Fruit fly (Drosophila melanogaster): ENCODE results near the gene MnM.

Gene MnM

DNA sequence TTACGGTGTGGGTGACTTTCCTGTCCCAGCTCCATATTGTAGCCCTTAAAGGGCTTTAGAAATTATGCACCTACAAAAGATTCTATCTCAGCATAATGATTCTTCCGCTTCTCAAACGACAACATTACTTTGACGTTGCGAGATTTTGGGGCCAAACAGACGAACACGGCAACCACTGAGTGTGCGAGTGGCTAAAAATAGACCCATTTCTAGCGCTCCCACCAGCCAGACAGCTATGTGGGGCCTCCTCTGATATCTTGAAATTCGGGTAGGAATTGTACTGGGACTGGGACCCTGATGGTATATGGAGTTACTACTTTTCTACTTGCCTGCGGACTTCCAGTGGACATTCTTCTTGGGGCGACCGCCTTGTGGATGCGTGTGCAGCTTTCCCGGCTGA is 508 bp downstream of the MnM start:
- TF ChIP-seq Jra (GFP tag; optimal IDR thresholded peaks at IDR 0.05) = no peak
- no peak for TF ChIP-seq Vsx2 (GFP tag; optimal IDR thresholded peaks at IDR 0.05; ENCODE audit: partially characterized antibody)
- no peak for TF ChIP-seq Mio (GFP tag; optimal IDR thresholded peaks at IDR 0.05)
- no peak for TF ChIP-seq Dfd (GFP tag; optimal IDR thresholded peaks at IDR 0.05)
- TF ChIP-seq HLH106 (tag; optimal IDR thresholded peaks at IDR 0.05) = no peak
- TF ChIP-seq Sp1 (GFP tag; optimal IDR thresholded peaks at IDR 0.05) = no peak
- no peak for TF ChIP-seq brk (GFP tag; optimal IDR thresholded peaks at IDR 0.05)
- TF ChIP-seq Myc (optimal IDR thresholded peaks at IDR 0.05) = no peak
- no peak for TF ChIP-seq psq (GFP tag; optimal IDR thresholded peaks at IDR 0.05)
- TF ChIP-seq rgr (GFP tag; optimal IDR thresholded peaks at IDR 0.05) = no peak

DNA sequence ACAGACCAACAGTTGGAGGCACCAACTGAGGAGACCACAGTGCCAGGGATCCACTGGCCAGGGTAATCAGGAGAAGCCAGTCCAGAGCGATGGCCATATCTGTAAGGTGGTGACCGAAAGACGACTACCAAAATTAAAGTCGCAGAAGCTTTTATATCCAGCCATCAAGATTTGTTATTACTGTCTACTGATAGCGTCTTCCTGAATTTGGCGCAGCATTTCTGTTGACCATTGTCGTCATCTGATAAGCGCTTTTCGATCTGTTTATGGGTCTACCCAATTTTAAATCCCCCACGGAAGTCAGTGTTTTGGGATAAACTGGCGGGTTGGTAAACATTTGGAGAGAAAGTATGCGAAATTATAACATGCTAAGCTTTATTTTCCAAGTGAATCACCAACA is 5.9 kb downstream of the MnM start, which contains the start of gene CG14963:
CG14963 (minus strand) TSS at position 101 of the 400 bp plus-strand sequence.
- no peak for TF ChIP-seq tai (GFP tag; optimal IDR thresholded peaks at IDR 0.05)
- TF ChIP-seq CG32264 (GFP tag; optimal IDR thresholded peaks at IDR 0.05) = no peak
- no peak for TF ChIP-seq Vsx2 (GFP tag; optimal IDR thresholded peaks at IDR 0.05; ENCODE audit: partially characterized antibody)
- no peak for TF ChIP-seq Dfd (GFP tag; optimal IDR thresholded peaks at IDR 0.05)
- TF ChIP-seq fru (GFP tag; optimal IDR thresholded peaks at IDR 0.05) = no peak
- no peak for TF ChIP-seq Rel (GFP tag; optimal IDR thresholded peaks at IDR 0.05)
- TF ChIP-seq Rel (tag; optimal IDR thresholded peaks at IDR 0.05) = no peak
- TF ChIP-seq lola (GFP tag; optimal IDR thresholded peaks at IDR 0.05) = no peak
- TF ChIP-seq OdsH (GFP tag; optimal IDR thresholded peaks at IDR 0.05) = no peak
- no peak for TF ChIP-seq Hr78 (GFP tag; optimal IDR thresholded peaks at IDR 0.05)
- TF ChIP-seq sv (GFP tag; optimal IDR thresholded peaks at IDR 0.05) = no peak
- no peak for TF ChIP-seq Hr83 (GFP tag; optimal IDR thresholded peaks at IDR 0.05; ENCODE audit: poor library complexity, severe bottlenecking)
- TF ChIP-seq Abd-B (GFP tag; optimal IDR thresholded peaks at IDR 0.05) = no peak
- no peak for TF ChIP-seq Jra (GFP tag; optimal IDR thresholded peaks at IDR 0.05)
- TF ChIP-seq foxo (GFP tag; optimal IDR thresholded peaks at IDR 0.05) = no peak
- no peak for TF ChIP-seq rgr (GFP tag; optimal IDR thresholded peaks at IDR 0.05)
- TF ChIP-seq woc (GFP tag; optimal IDR thresholded peaks at IDR 0.05) = no peak
- no peak for TF ChIP-seq sage (GFP tag; optimal IDR thresholded peaks at IDR 0.05)

DNA sequence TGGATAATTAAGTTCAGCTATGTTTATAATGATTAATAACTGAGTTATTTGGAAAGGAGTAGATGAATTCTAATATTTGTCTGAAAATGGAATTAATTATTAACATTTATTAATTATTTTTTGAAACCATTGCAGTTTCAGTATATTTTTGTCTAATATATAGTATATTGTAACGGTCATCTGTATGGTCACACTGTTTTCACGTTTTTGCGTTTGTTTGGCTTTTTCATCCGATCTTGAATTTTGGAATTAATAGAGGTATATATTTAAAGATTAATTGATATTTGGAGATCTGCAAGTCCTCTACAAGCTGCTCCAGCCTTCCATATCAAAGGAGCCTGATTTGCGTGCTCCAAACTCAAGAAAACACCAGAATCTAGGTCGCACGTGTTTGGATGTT is 9.3 kb downstream of the MnM start, which contains the start of the genes CG32278 and CG32281:
CG32278 (plus strand) TSS at position 180 of the 400 bp plus-strand sequence.
CG32281 (plus strand) TSS at position 269 of the 400 bp plus-strand sequence.
- TF ChIP-seq tai (GFP tag; optimal IDR thresholded peaks at IDR 0.05) = no peak

DNA sequence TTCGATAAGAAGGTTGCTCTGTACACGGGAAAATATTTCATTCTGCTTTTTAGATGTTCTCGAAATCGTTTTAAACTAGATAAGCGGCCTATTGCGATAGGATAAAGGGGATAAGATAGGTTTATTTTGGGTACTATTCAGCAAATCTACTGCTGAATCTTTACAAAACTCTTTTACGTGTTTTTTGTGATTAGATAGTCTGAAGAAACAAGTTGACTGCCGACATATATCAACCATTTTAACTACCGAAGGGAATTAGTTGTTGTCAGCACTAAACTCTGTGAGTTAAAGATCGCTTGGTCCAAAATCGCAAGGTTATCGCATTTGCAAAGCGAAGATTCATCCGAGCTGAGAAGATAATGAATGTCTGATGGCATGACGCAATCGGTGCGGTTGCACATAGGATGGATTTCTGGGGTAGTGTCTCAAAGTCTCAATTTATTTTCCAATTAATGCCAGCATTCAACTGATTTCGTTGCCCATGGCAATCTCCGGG is 12.1 kb downstream of the MnM start, which contains the start of gene Asciz:
Asciz (minus strand) TSS at position 51 of the 496 bp plus-strand sequence.
- no peak for TF ChIP-seq pan (optimal IDR thresholded peaks at IDR 0.05)
- TF ChIP-seq sv (GFP tag; optimal IDR thresholded peaks at IDR 0.05) = no peak
- TF ChIP-seq br (GFP tag; optimal IDR thresholded peaks at IDR 0.05) = no peak
- TF ChIP-seq Jra (GFP tag; optimal IDR thresholded peaks at IDR 0.05) = no peak
- no peak for TF ChIP-seq Sp1 (GFP tag; optimal IDR thresholded peaks at IDR 0.05)
- TF ChIP-seq jim (GFP tag; optimal IDR thresholded peaks at IDR 0.05) = no peak
- no peak for TF ChIP-seq psq (GFP tag; optimal IDR thresholded peaks at IDR 0.05)
- TF ChIP-seq Dfd (GFP tag; optimal IDR thresholded peaks at IDR 0.05) = no peak
- no peak for TF ChIP-seq CrebA (GFP tag; optimal IDR thresholded peaks at IDR 0.05; ENCODE audit: borderline replicate concordance)
- no peak for TF ChIP-seq HLH106 (tag; optimal IDR thresholded peaks at IDR 0.05)
- TF ChIP-seq OdsH (GFP tag; optimal IDR thresholded peaks at IDR 0.05) = no peak
- no peak for TF ChIP-seq rgr (GFP tag; optimal IDR thresholded peaks at IDR 0.05)
- TF ChIP-seq foxo (GFP tag; optimal IDR thresholded peaks at IDR 0.05) = no peak
- TF ChIP-seq N (GFP tag; optimal IDR thresholded peaks at IDR 0.05) = no peak
- TF ChIP-seq CG9705 (GFP tag; optimal IDR thresholded peaks at IDR 0.05) = no peak
- no peak for TF ChIP-seq h (GFP tag; optimal IDR thresholded peaks at IDR 0.05)
- no peak for TF ChIP-seq Vsx2 (GFP tag; optimal IDR thresholded peaks at IDR 0.05; ENCODE audit: partially characterized antibody)
- no peak for TF ChIP-seq Rel (GFP tag; optimal IDR thresholded peaks at IDR 0.05)
- no peak for TF ChIP-seq Rel (tag; optimal IDR thresholded peaks at IDR 0.05)
- no peak for TF ChIP-seq fru (GFP tag; optimal IDR thresholded peaks at IDR 0.05)

DNA sequence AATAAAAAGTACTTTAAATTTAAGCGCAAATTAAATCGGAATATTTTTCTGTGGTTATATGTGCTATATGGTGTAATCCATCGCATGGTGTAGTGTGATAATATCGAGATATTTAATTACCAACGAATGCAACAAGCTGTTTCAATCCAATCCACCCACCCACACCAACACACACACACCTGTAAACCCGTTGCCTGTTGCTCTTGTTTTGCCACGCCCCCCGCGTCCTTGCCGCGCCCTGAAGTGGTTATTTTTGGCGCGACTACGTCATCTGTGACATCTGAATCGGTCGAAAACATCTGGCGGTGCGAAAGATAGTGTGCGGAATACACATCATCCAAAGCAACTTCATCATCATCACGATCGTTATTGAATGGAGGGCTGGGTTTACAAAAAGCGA is 13.0 kb downstream of the MnM start:
- TF ChIP-seq Dif (GFP tag; optimal IDR thresholded peaks at IDR 0.05; ENCODE audit: partially characterized antibody) = peak; percentile 13
- TF ChIP-seq usp (GFP tag; optimal IDR thresholded peaks at IDR 0.05) = no peak
- TF ChIP-seq woc (GFP tag; optimal IDR thresholded peaks at IDR 0.05) = no peak
